Fruit fly (Drosophila melanogaster) whole organism, prepupa: ENCODE results near the gene CG46280.

Source experiments
- Blimp-1 ChIP-seq: fragments of 200-800 bp; sonication (Bioruptor generic); optimal IDR thresholded peaks from 3 replicates; lab custom pipeline; 2017; ENCODE audit warnings: missing biosample characterization, missing genetic modification characterization, mild to moderate bottlenecking, moderate library complexity, missing genetic modification reagents
- CG10631 ChIP-seq: fragments of 200-800 bp; sonication (Bioruptor generic); optimal IDR thresholded peaks from 2 replicates; lab custom pipeline; 2016; ENCODE audit warnings: missing biosample characterization, missing genetic modification characterization
- CG11294 ChIP-seq: fragments of 200-800 bp; sonication (Bioruptor generic); IDR thresholded peaks from 2 replicates; pipeline ENCODE4 v1.3.6; 2022; ENCODE audit warnings: missing biosample characterization, missing genetic modification characterization
- CG11902 ChIP-seq: fragments of 200-800 bp; sonication (Bioruptor generic); optimal IDR thresholded peaks from 3 replicates; lab custom pipeline; 2016; ENCODE audit warnings: missing biosample characterization, missing genetic modification characterization
- CG15336 ChIP-seq: fragments of 200-800 bp; sonication (Bioruptor generic); IDR thresholded peaks from 2 replicates; pipeline ENCODE4 v1.3.6; 2022; ENCODE audit warnings: missing biosample characterization, missing genetic modification characterization
- CG31627 ChIP-seq: fragments of 200-800 bp; sonication (Bioruptor generic); optimal IDR thresholded peaks from 3 replicates; lab custom pipeline; 2016; ENCODE audit warnings: missing biosample characterization, missing genetic modification characterization
- CG32006 ChIP-seq: fragments of 200-800 bp; sonication (Bioruptor generic); optimal IDR thresholded peaks from 3 replicates; lab custom pipeline; 2017; ENCODE audit warnings: missing biosample characterization, mild to moderate bottlenecking, missing genetic modification characterization
- CG3919 ChIP-seq: fragments of 200-800 bp; sonication (Bioruptor generic); optimal IDR thresholded peaks from 3 replicates; lab custom pipeline; 2016; ENCODE audit warnings: missing biosample characterization, missing genetic modification characterization
- CG6163 ChIP-seq: fragments of 200-800 bp; sonication (Bioruptor generic); IDR thresholded peaks from 3 replicates; pipeline ENCODE4 v1.3.6; 2022; ENCODE audit warnings: missing biosample characterization, missing genetic modification characterization
- CG6276 ChIP-seq: fragments of 200-800 bp; sonication (Bioruptor generic); optimal IDR thresholded peaks from 2 replicates; lab custom pipeline; 2017; ENCODE audit warnings: missing biosample characterization, mild to moderate bottlenecking, missing genetic modification characterization
- CG6808 ChIP-seq: fragments of 200-800 bp; sonication (Bioruptor generic); optimal IDR thresholded peaks from 3 replicates; lab custom pipeline; 2017; ENCODE audit warnings: missing biosample characterization, missing genetic modification characterization, mild to moderate bottlenecking, moderate library complexity, missing genetic modification reagents
- CG6854 ChIP-seq: fragments of 200-800 bp; sonication (Bioruptor generic); optimal IDR thresholded peaks from 2 replicates; lab custom pipeline; 2017; ENCODE audit warnings: missing biosample characterization, mild to moderate bottlenecking, missing genetic modification characterization
- CG7368 ChIP-seq: fragments of 200-800 bp; sonication (Bioruptor generic); optimal IDR thresholded peaks from 3 replicates; lab custom pipeline; 2016; ENCODE audit warnings: missing biosample characterization, missing genetic modification characterization
- CG8119 ChIP-seq: fragments of 200-800 bp; sonication (Bioruptor generic); IDR thresholded peaks from 3 replicates; pipeline ENCODE4 v1.3.6; 2022; ENCODE audit warnings: missing biosample characterization, missing genetic modification characterization
- CG8319 ChIP-seq: fragments of 200-800 bp; sonication (Bioruptor generic); optimal IDR thresholded peaks from 3 replicates; lab custom pipeline; 2016; ENCODE audit warnings: missing biosample characterization, missing genetic modification characterization
- CG9139 ChIP-seq: fragments of 200-800 bp; sonication (Bioruptor generic); optimal IDR thresholded peaks from 3 replicates; lab custom pipeline; 2017; ENCODE audit warnings: missing biosample characterization, mild to moderate bottlenecking, missing genetic modification characterization
- Eip75B ChIP-seq: fragments of 200-800 bp; sonication (Bioruptor generic); optimal IDR thresholded peaks from 3 replicates; lab custom pipeline; 2016; ENCODE audit warnings: missing biosample characterization, missing genetic modification characterization
- Eip93F ChIP-seq: fragments of 200-800 bp; sonication (Bioruptor generic); optimal IDR thresholded peaks from 2 replicates; lab custom pipeline; 2016; ENCODE audit warnings: missing biosample characterization, mild to moderate bottlenecking, missing genetic modification characterization
- Ets21C ChIP-seq: fragments of 200-800 bp; sonication (Bioruptor generic); optimal IDR thresholded peaks from 3 replicates; lab custom pipeline; 2016; ENCODE audit warnings: missing biosample characterization, missing genetic modification characterization
- Hr38 ChIP-seq: sonication (Bioruptor generic); optimal IDR thresholded peaks from 2 replicates; lab custom pipeline; 2016; ENCODE audit warnings: missing biosample characterization, missing genetic modification characterization
- Hr39 ChIP-seq: fragments of 200-800 bp; sonication (Bioruptor generic); optimal IDR thresholded peaks from 2 replicates; lab custom pipeline; 2016; ENCODE audit warnings: missing biosample characterization, missing genetic modification characterization
- Hr4 ChIP-seq: fragments of 200-800 bp; sonication (Bioruptor generic); optimal IDR thresholded peaks from 3 replicates; lab custom pipeline; 2016; ENCODE audit warnings: missing biosample characterization, missing genetic modification characterization
- Smox ChIP-seq: fragments of 200-800 bp; sonication (Bioruptor generic); optimal IDR thresholded peaks from 3 replicates; lab custom pipeline; 2016; ENCODE audit warnings: missing biosample characterization, missing genetic modification characterization
- Sox14 ChIP-seq: fragments of 200-800 bp; sonication (Bioruptor generic); optimal IDR thresholded peaks from 3 replicates; lab custom pipeline; 2016; ENCODE audit warnings: missing biosample characterization, missing genetic modification characterization
- Sox15 ChIP-seq: fragments of 200-800 bp; sonication (Bioruptor generic); optimal IDR thresholded peaks from 3 replicates; lab custom pipeline; 2016; ENCODE audit warnings: missing biosample characterization, missing genetic modification characterization
- acj6 ChIP-seq: fragments of 200-800 bp; sonication (Bioruptor generic); optimal IDR thresholded peaks from 3 replicates; lab custom pipeline; 2016; ENCODE audit warnings: missing biosample characterization, missing genetic modification characterization
- dac ChIP-seq: fragments of 200-800 bp; sonication (Bioruptor generic); optimal IDR thresholded peaks from 2 replicates; lab custom pipeline; 2017; ENCODE audit warnings: missing biosample characterization, mild to moderate bottlenecking, missing genetic modification characterization
- dsx ChIP-seq: fragments of 200-800 bp; optimal IDR thresholded peaks from 3 replicates; lab custom pipeline; 2019; ENCODE audit warnings: missing biosample characterization, mild to moderate bottlenecking, missing genetic modification characterization, moderate library complexity; ENCODE audit not compliant: poor library complexity, severe bottlenecking
- eg ChIP-seq: fragments of 200-800 bp; sonication (Bioruptor generic); IDR thresholded peaks from 3 replicates; pipeline ENCODE4 v1.3.6; 2022; ENCODE audit warnings: missing biosample characterization, missing genetic modification characterization
- esn ChIP-seq: fragments of 200-800 bp; sonication (Bioruptor generic); optimal IDR thresholded peaks from 2 replicates; lab custom pipeline; 2016; ENCODE audit warnings: missing biosample characterization, mild to moderate bottlenecking, missing genetic modification characterization, moderate library complexity
- fkh ChIP-seq: fragments of 200-800 bp; sonication (Bioruptor generic); optimal IDR thresholded peaks from 3 replicates; lab custom pipeline; 2017; ENCODE audit warnings: missing biosample characterization, mild to moderate bottlenecking, missing genetic modification characterization, moderate library complexity
- lz ChIP-seq: fragments of 200-800 bp; sonication (Bioruptor generic); optimal IDR thresholded peaks from 3 replicates; lab custom pipeline; 2016; ENCODE audit warnings: missing biosample characterization, missing genetic modification characterization
- net ChIP-seq: fragments of 200-800 bp; sonication (Bioruptor generic); optimal IDR thresholded peaks from 3 replicates; lab custom pipeline; 2016; ENCODE audit warnings: missing biosample characterization, missing genetic modification characterization
- salr ChIP-seq, 2 experiments: fragments of 200-800 bp; sonication (Bioruptor generic); optimal IDR thresholded peaks; 3 replicates each; lab custom pipeline; 2016 to 2018; ENCODE audit warnings: missing biosample characterization in 2 of 2, missing genetic modification characterization in 2 of 2, mild to moderate bottlenecking in 1 of 2
- spab ChIP-seq: fragments of 200-800 bp; sonication (Bioruptor generic); optimal IDR thresholded peaks from 2 replicates; lab custom pipeline; 2017; ENCODE audit warnings: missing biosample characterization, mild to moderate bottlenecking, missing genetic modification characterization, missing genetic modification reagents
- ss ChIP-seq, 2 experiments: fragments of 200-800 bp; sonication (Bioruptor generic); optimal IDR thresholded peaks; 2 replicates in 1 of 2; 3 replicates in 1 of 2; lab custom pipeline; 2017 to 2018; ENCODE audit warnings: mild to moderate bottlenecking in 2 of 2, missing biosample characterization in 2 of 2, missing genetic modification characterization in 2 of 2, moderate library complexity in 1 of 2
- topi ChIP-seq: fragments of 200-800 bp; sonication (Bioruptor generic); optimal IDR thresholded peaks from 3 replicates; lab custom pipeline; 2016; ENCODE audit warnings: missing biosample characterization, missing genetic modification characterization
- vri ChIP-seq: fragments of 200-800 bp; sonication (Bioruptor generic); optimal IDR thresholded peaks from 3 replicates; lab custom pipeline; 2016; ENCODE audit warnings: missing biosample characterization, mild to moderate bottlenecking, missing genetic modification characterization

Gene CG46280

dm6 chr3R:13015811-13016766 lies 14.4 kb downstream of the CG46280 start (continued):
- TF ChIP-seq CG8319 (GFP tag; lab: Kevin White, UChicago) (no peak), esn (GFP tag; lab: Kevin White, UChicago) (peak; percentile 11), topi (peak; percentile 22), Sox15 (GFP tag; lab: Kevin White, UChicago) (no peak), Eip75B (GFP tag; lab: Kevin White, UChicago) (peak; percentile 17), fkh (GFP tag; lab: Kevin White, UChicago) (peak; percentile 21), salr (GFP tag; optimal IDR thresholded peaks at IDR 0.05; lab: Kevin White, UChicago) (no peak), acj6 (GFP tag; lab: Kevin White, UChicago) (no peak), CG6808 (peak; percentile 42), CG32006 (GFP tag; lab: Kevin White, UChicago) (peak; percentile 22)

DNA sequence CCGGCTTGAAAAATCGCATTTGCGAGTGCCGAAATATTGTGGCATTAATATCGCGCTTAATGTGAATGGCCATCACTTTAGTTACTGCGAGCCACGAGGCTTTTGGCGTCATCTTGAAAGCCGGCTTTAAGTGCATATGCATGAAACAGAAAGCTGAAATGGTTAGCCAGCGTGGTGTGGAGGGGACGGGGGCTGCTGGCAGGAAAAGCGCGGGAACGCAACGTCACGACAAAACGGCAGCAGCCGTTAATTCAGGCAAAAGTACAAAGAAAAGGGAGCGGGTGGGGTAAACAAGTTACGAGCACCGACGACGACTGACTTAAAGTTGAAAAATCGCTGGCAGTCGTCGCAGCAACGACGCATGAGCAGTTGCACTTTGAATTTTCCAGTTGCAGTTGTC lies 15.1 kb downstream of the CG46280 start:
- TF ChIP-seq ss (GFP tag; optimal IDR thresholded peaks at IDR 0.05; lab: Kevin White, UChicago) (no peak), eg (0 out of 3 replicates have a peak, but pooled peaks have one; percentile 23), Sox14 (peak; percentile 3), CG9139 (no peak), CG7368 (no peak), CG6854 (peak; percentile 4), Blimp-1 (GFP tag; lab: Kevin White, UChicago) (peak; percentile 84), Hr39 (GFP tag; lab: Kevin White, UChicago) (no peak)

DNA sequence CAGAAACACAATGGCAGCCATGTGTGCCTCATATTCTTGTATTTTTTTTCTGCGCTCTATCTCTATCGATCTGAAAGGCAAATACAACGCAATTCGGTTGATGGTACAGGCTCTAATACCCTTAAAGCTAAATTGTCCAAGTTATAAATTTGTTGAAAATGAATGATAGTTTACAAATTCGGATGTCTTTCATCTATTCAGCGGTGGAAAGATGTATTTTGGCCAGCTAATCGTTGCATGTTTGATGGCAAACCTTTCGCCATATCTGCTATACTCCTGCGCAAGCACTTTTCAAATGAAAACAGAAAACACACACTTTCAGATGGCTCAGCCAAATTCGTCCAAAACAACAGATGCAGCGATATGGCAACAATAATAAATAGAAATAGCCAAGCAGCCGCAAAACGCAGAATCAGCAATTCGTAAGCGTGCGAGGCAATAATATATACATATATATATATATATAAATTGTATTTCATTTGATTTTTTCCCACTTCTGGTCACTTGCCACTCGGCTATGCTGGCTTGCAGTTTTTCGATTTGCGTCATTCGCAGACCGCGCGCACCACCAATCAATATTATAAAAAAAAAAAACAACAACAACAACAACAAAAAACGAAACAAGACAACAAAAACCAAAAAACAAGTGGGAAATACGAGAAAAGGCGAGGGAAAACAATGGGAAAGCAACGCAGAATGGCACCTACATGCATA lies 16.1 kb downstream of the CG46280 start:
- TF ChIP-seq CG6163 (GFP tag; lab: Robert Waterston, UW) = peak; percentile 41; the same call in 2 of the 3 replicates
- TF ChIP-seq Ets21C = no peak
- TF ChIP-seq Eip93F = no peak
- TF ChIP-seq eg = peak; percentile 54
- TF ChIP-seq CG8119 (GFP tag; lab: Robert Waterston, UW) = 0 out of 3 replicates have a peak, but pooled peaks have one; percentile 18
- TF ChIP-seq CG11294 (GFP tag; lab: Robert Waterston, UW) = peak; percentile 45; the same call in 1 of the 2 replicates
- TF ChIP-seq CG15336 (GFP tag; lab: Robert Waterston, UW) = peak; percentile 51
- peak; percentile 55 for TF ChIP-seq CG32006 (GFP tag; lab: Kevin White, UChicago)
- peak; percentile 43 for TF ChIP-seq Hr4 (GFP tag; lab: Kevin White, UChicago)

- no peak for TF ChIP-seq CG6276 (GFP tag; lab: Kevin White, UChicago)
- TF ChIP-seq CG6163 (GFP tag; lab: Robert Waterston, UW) = peak; percentile 59
Observed at dm6 chr3R:13012990-13013389, 17.5 kb downstream of the CG46280 start.

dm6 chr3R:13012351-13012750 lies 18.1 kb downstream of the CG46280 start:
- peak; percentile 73; the same call in 2 of the 3 replicates for TF ChIP-seq CG8119 (GFP tag; lab: Robert Waterston, UW)
- TF ChIP-seq Hr38 = no peak
- TF ChIP-seq CG6854 = peak; percentile 26
- no peak for TF ChIP-seq Eip93F
- TF ChIP-seq CG11902 = peak; percentile 65
- peak; percentile 82 for TF ChIP-seq lz (GFP tag; lab: Kevin White, UChicago)
- peak; percentile 77 for TF ChIP-seq dac (GFP tag; lab: Kevin White, UChicago)
- TF ChIP-seq CG8319 (GFP tag; lab: Kevin White, UChicago) = peak; percentile 63
- peak; percentile 68 for TF ChIP-seq Smox (GFP tag; lab: Kevin White, UChicago)
- peak; percentile 77 for TF ChIP-seq CG6276 (GFP tag; lab: Kevin White, UChicago)
- peak; percentile 73 for TF ChIP-seq acj6 (GFP tag; lab: Kevin White, UChicago)
- TF ChIP-seq dsx = peak; percentile 48
- peak; percentile 89 for TF ChIP-seq eg
- TF ChIP-seq net (GFP tag; lab: Kevin White, UChicago) = peak; percentile 80
- TF ChIP-seq CG31627 (GFP tag; lab: Kevin White, UChicago) = peak; percentile 80
- TF ChIP-seq Blimp-1 (GFP tag; lab: Kevin White, UChicago) = peak; percentile 57
- peak; percentile 72 for TF ChIP-seq CG3919 (GFP tag; lab: Kevin White, UChicago)
- peak; percentile 58 for TF ChIP-seq Eip75B (GFP tag; lab: Kevin White, UChicago)
- peak; percentile 69 for TF ChIP-seq CG6808
- peak; percentile 72 for TF ChIP-seq CG10631
- no peak; the same call in 1 of the 2 replicates for TF ChIP-seq CG15336 (GFP tag; lab: Robert Waterston, UW)
- TF ChIP-seq Sox14 = peak; percentile 90
- TF ChIP-seq spab (GFP tag; lab: Kevin White, UChicago) = peak; percentile 47
- TF ChIP-seq vri (GFP tag; lab: Kevin White, UChicago) = peak; percentile 86
- peak; percentile 74 for TF ChIP-seq Hr4 (GFP tag; lab: Kevin White, UChicago)
